Worm (Caenorhabditis elegans) whole organism, young adult: Measurements from ENCODE around the gene H19J13.2.

ENCODE experiments used
- B0019.2 ChIP-seq: fragments of 200-800 bp; sonication (Bioruptor generic); conservative IDR thresholded peaks from 2 replicates; pipeline ENCODE4 v1.3.6; 2022; ENCODE audit warnings: missing genetic modification reagents, missing genetic modification characterization, missing compliant biosample characterization
- B0261.1 ChIP-seq: sonication (generic microtip); optimal IDR thresholded peaks from 2 replicates; lab custom pipeline; 2016; ENCODE audit warnings: mild to moderate bottlenecking, missing genetic modification characterization, moderate library complexity, missing compliant biosample characterization
- B0336.3 ChIP-seq: fragments of 200-800 bp; sonication (Bioruptor generic); IDR thresholded peaks from 2 replicates; pipeline ENCODE4 v1.3.6; 2022; ENCODE audit warnings: missing genetic modification characterization, missing compliant biosample characterization
- F22D6.2 ChIP-seq: sonication (generic microtip); optimal IDR thresholded peaks from 2 replicates; lab custom pipeline; 2016; ENCODE audit warnings: mild to moderate bottlenecking, missing genetic modification characterization, missing compliant biosample characterization
- F23B12.7 ChIP-seq: sonication (generic microtip); optimal IDR thresholded peaks from 2 replicates; lab custom pipeline; 2017; ENCODE audit warnings: missing genetic modification characterization, mild to moderate bottlenecking, missing compliant biosample characterization, antibody characterized with exemption, moderate library complexity; ENCODE audit not compliant: insufficient read depth
- F33H1.4 ChIP-seq: fragments of 200-800 bp; sonication (Bioruptor generic); IDR thresholded peaks from 2 replicates; pipeline ENCODE4 v1.3.6; 2022; ENCODE audit warnings: missing genetic modification reagents, missing genetic modification characterization, missing compliant biosample characterization
- F37B4.10 ChIP-seq: fragments of 200-800 bp; sonication (Bioruptor generic); IDR thresholded peaks from 2 replicates; pipeline ENCODE4 v1.3.6; 2022; ENCODE audit warnings: missing genetic modification characterization, missing compliant biosample characterization
- F52B5.7 ChIP-seq: sonication (generic microtip); optimal IDR thresholded peaks from 2 replicates; lab custom pipeline; 2016; ENCODE audit warnings: mild to moderate bottlenecking, missing genetic modification characterization, missing compliant biosample characterization
- Y67H2A.10 ChIP-seq: fragments of 200-800 bp; sonication (Bioruptor generic); conservative IDR thresholded peaks from 2 replicates; pipeline ENCODE4 v1.3.6; 2022; ENCODE audit warnings: missing genetic modification reagents, missing genetic modification characterization, missing compliant biosample characterization
- Y79H2A.3 ChIP-seq: fragments of 200-800 bp; sonication (Bioruptor generic); conservative IDR thresholded peaks from 2 replicates; pipeline ENCODE4 v1.3.6; 2022; ENCODE audit warnings: missing genetic modification reagents, missing genetic modification characterization, missing compliant biosample characterization
- Y95B8A.8 ChIP-seq: fragments of 200-800 bp; sonication (Bioruptor generic); IDR thresholded peaks from 2 replicates; pipeline ENCODE4 v1.3.6; 2022; ENCODE audit warnings: missing genetic modification reagents, missing genetic modification characterization, missing compliant biosample characterization
- aptf-3 ChIP-seq: fragments of 200-800 bp; sonication (Bioruptor generic); IDR thresholded peaks from 2 replicates; pipeline ENCODE4 v1.3.6; 2022; ENCODE audit warnings: missing genetic modification characterization, missing compliant biosample characterization
- atf-7 ChIP-seq: sonication (generic microtip); optimal IDR thresholded peaks from 2 replicates; lab custom pipeline; 2017; ENCODE audit warnings: mild to moderate bottlenecking, missing genetic modification characterization, missing compliant biosample characterization
- athp-1 ChIP-seq: sonication (generic microtip); optimal IDR thresholded peaks from 2 replicates; lab custom pipeline; 2017; ENCODE audit warnings: mild to moderate bottlenecking, missing genetic modification characterization, missing compliant biosample characterization
- attf-3 ChIP-seq: fragments of 200-800 bp; sonication (Bioruptor generic); conservative IDR thresholded peaks from 2 replicates; pipeline ENCODE4 v1.3.6; 2022; ENCODE audit warnings: missing genetic modification reagents, missing genetic modification characterization, missing compliant biosample characterization
- attf-5 ChIP-seq: fragments of 200-800 bp; sonication (Bioruptor generic); optimal IDR thresholded peaks from 2 replicates; lab custom pipeline; 2018; ENCODE audit warnings: mild to moderate bottlenecking, missing genetic modification characterization, missing compliant biosample characterization
- attf-6 ChIP-seq: fragments of 200-800 bp; sonication (Bioruptor generic); IDR thresholded peaks from 2 replicates; pipeline ENCODE4 v1.3.6; 2022; ENCODE audit warnings: missing genetic modification reagents, missing genetic modification characterization, missing compliant biosample characterization
- bed-1 ChIP-seq: fragments of 200-800 bp; sonication (Bioruptor generic); IDR thresholded peaks from 2 replicates; pipeline ENCODE4 v1.3.6; 2022; ENCODE audit warnings: missing genetic modification reagents, missing genetic modification characterization, missing compliant biosample characterization
- ccch-3 ChIP-seq: fragments of 200-800 bp; sonication (Bioruptor generic); optimal IDR thresholded peaks from 2 replicates; lab custom pipeline; 2018; ENCODE audit warnings: mild to moderate bottlenecking, missing genetic modification characterization, missing compliant biosample characterization
- cebp-2 ChIP-seq: fragments of 200-800 bp; sonication (Bioruptor generic); IDR thresholded peaks from 2 replicates; pipeline ENCODE4 v1.3.6; 2022; ENCODE audit warnings: missing genetic modification characterization, missing compliant biosample characterization
- ceh-100 ChIP-seq: fragments of 200-800 bp; sonication (Bioruptor generic); IDR thresholded peaks from 2 replicates; pipeline ENCODE4 v1.3.6; 2022; ENCODE audit warnings: missing genetic modification reagents, missing genetic modification characterization, missing compliant biosample characterization
- ceh-27 ChIP-seq: fragments of 200-800 bp; sonication (Bioruptor generic); optimal IDR thresholded peaks from 2 replicates; lab custom pipeline; 2018; ENCODE audit warnings: mild to moderate bottlenecking, missing genetic modification characterization, moderate library complexity, missing compliant biosample characterization
- chd-7 ChIP-seq: sonication (generic microtip); optimal IDR thresholded peaks from 2 replicates; lab custom pipeline; 2016; ENCODE audit warnings: mild to moderate bottlenecking, missing genetic modification characterization, moderate library complexity, missing compliant biosample characterization
- die-1 ChIP-seq: sonication (generic microtip); optimal IDR thresholded peaks from 2 replicates; lab custom pipeline; 2016; ENCODE audit warnings: missing genotype, mild to moderate bottlenecking, missing genetic modification characterization, missing compliant biosample characterization
- dox-1 ChIP-seq: fragments of 200-800 bp; sonication (Bioruptor generic); IDR thresholded peaks from 2 replicates; pipeline ENCODE4 v1.3.6; 2022; ENCODE audit warnings: missing genetic modification reagents, missing genetic modification characterization, missing compliant biosample characterization
- dpl-1 ChIP-seq: fragments of 150-350 bp; optimal IDR thresholded peaks from 2 replicates; lab custom pipeline; 2014; ENCODE audit warnings: missing biosample characterization, missing genetic modification reagents, missing genetic modification characterization
- efl-1 ChIP-seq: fragments of 150-350 bp; optimal IDR thresholded peaks from 2 replicates; lab custom pipeline; 2014; ENCODE audit warnings: missing biosample characterization, missing genetic modification reagents, missing genetic modification characterization
- egl-18 ChIP-seq: fragments of 200-800 bp; sonication (Bioruptor generic); IDR thresholded peaks from 2 replicates; pipeline ENCODE4 v1.3.6; 2022; ENCODE audit warnings: missing genetic modification reagents, missing genetic modification characterization, missing compliant biosample characterization
- ekl-4 ChIP-seq: fragments of 200-800 bp; sonication (Bioruptor generic); IDR thresholded peaks from 2 replicates; pipeline ENCODE4 v1.3.6; 2022; ENCODE audit warnings: missing genetic modification reagents, missing genetic modification characterization, missing compliant biosample characterization
- ets-4 ChIP-seq: fragments of 200-800 bp; sonication (Bioruptor generic); optimal IDR thresholded peaks from 2 replicates; lab custom pipeline; 2018; ENCODE audit warnings: mild to moderate bottlenecking, missing genetic modification characterization, missing compliant biosample characterization
- him-1 ChIP-seq: sonication (generic microtip); optimal IDR thresholded peaks from 2 replicates; lab custom pipeline; 2016; ENCODE audit warnings: missing genotype, missing genetic modification reagents, missing genetic modification characterization, missing compliant biosample characterization
- hlh-26 ChIP-seq: fragments of 200-800 bp; sonication (Bioruptor generic); conservative IDR thresholded peaks from 2 replicates; pipeline ENCODE4 v1.3.6; 2022; ENCODE audit warnings: missing genetic modification reagents, missing genetic modification characterization, missing compliant biosample characterization
- hmg-1.2 ChIP-seq: fragments of 200-800 bp; sonication (Bioruptor generic); IDR thresholded peaks from 2 replicates; pipeline ENCODE4 v1.3.6; 2022; ENCODE audit warnings: missing genetic modification reagents, missing genetic modification characterization, missing compliant biosample characterization
- hmg-20 ChIP-seq: fragments of 200-800 bp; sonication (Bioruptor generic); IDR thresholded peaks from 2 replicates; pipeline ENCODE4 v1.3.6; 2022; ENCODE audit warnings: missing genetic modification reagents, missing genetic modification characterization, missing compliant biosample characterization
- let-526 ChIP-seq: fragments of 200-800 bp; sonication (Bioruptor generic); IDR thresholded peaks from 2 replicates; pipeline ENCODE4 v1.3.6; 2022; ENCODE audit warnings: missing genetic modification reagents, missing genetic modification characterization, missing compliant biosample characterization
- lin-40 ChIP-seq: sonication (generic microtip); optimal IDR thresholded peaks from 2 replicates; lab custom pipeline; 2016; ENCODE audit warnings: missing genetic modification characterization, mild to moderate bottlenecking, missing compliant biosample characterization, missing genotype, missing genetic modification reagents
- lsl-1 ChIP-seq: fragments of 200-800 bp; sonication (Bioruptor generic); optimal IDR thresholded peaks from 2 replicates; lab custom pipeline; 2018; ENCODE audit warnings: mild to moderate bottlenecking, missing genetic modification characterization, moderate library complexity, missing compliant biosample characterization
- madf-10 ChIP-seq: sonication (generic microtip); optimal IDR thresholded peaks from 2 replicates; lab custom pipeline; 2016; ENCODE audit warnings: mild to moderate bottlenecking, missing genetic modification characterization, missing compliant biosample characterization
- madf-6 ChIP-seq: fragments of 200-800 bp; sonication (Bioruptor generic); IDR thresholded peaks from 2 replicates; pipeline ENCODE4 v1.3.6; 2022; ENCODE audit warnings: missing genetic modification reagents, missing genetic modification characterization, missing compliant biosample characterization
- madf-8 ChIP-seq: fragments of 200-800 bp; sonication (Bioruptor generic); conservative IDR thresholded peaks from 2 replicates; pipeline ENCODE4 v1.3.6; 2022; ENCODE audit warnings: missing genetic modification reagents, missing genetic modification characterization, missing compliant biosample characterization
- nfya-2 ChIP-seq: fragments of 200-800 bp; sonication (Bioruptor generic); IDR thresholded peaks from 2 replicates; pipeline ENCODE4 v1.3.6; 2022; ENCODE audit warnings: missing genetic modification reagents, missing genetic modification characterization, missing compliant biosample characterization
- nhr-120 ChIP-seq: fragments of 200-800 bp; sonication (Bioruptor generic); IDR thresholded peaks from 2 replicates; pipeline ENCODE4 v1.3.6; 2022; ENCODE audit warnings: missing genetic modification characterization, missing compliant biosample characterization
- xnd-1 ChIP-seq: sonication (generic microtip); optimal IDR thresholded peaks from 2 replicates; lab custom pipeline; 2016; ENCODE audit warnings: missing genotype, missing genetic modification reagents, missing genetic modification characterization, missing compliant biosample characterization
- ztf-22 ChIP-seq: fragments of 200-800 bp; sonication (Bioruptor generic); optimal IDR thresholded peaks from 2 replicates; lab custom pipeline; 2018; ENCODE audit warnings: mild to moderate bottlenecking, missing genetic modification characterization, moderate library complexity, missing compliant biosample characterization
- ztf-26 ChIP-seq: sonication (generic microtip); optimal IDR thresholded peaks from 2 replicates; lab custom pipeline; 2017; ENCODE audit warnings: missing genetic modification characterization, missing compliant biosample characterization
- ztf-6 ChIP-seq: fragments of 200-800 bp; sonication (Bioruptor generic); IDR thresholded peaks from 2 replicates; pipeline ENCODE4 v1.3.6; 2022; ENCODE audit warnings: missing genetic modification reagents, missing genetic modification characterization, missing compliant biosample characterization

Gene H19J13.2

DNA sequence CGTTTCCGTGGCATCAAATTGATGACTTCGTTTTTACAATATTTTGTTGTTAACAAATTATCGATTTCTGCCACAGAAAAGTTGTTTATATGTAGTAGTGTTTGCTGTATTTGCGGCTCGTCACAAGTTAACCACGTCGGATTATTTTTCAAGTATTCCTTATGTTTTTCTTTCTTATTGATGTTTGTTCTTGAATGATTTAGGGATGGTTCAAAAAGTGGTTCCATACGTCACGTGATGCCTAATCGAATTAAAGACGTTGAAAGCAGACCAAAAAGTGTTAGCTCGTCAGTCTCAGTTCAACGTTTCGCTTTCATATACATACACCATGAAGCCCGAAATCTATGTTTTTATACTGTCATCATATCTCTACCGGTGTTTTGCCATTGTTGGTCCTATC, 11.7 kb upstream of the H19J13.2 start, which contains the start of gene lips-2:
TSS of gene lips-2 (plus strand) at position 301 of the 400 bp plus-strand sequence.
- TF ChIP-seq chd-7 (no peak), B0261.1 (no peak), xnd-1 (tag; lab: Kevin White, UChicago) (no peak), him-1 (tag; lab: Kevin White, UChicago) (no peak), ztf-26 (tag; lab: Kevin White, UChicago) (no peak), F22D6.2 (no peak), B0019.2 (GFP tag; lab: Robert Waterston, UW) (no peak), attf-5 (GFP tag; lab: Kevin White, UChicago) (no peak), lsl-1 (no peak), Y95B8A.8 (GFP tag; lab: Robert Waterston, UW) (no peak), lin-40 (tag; lab: Kevin White, UChicago) (no peak), ztf-22 (GFP tag; lab: Kevin White, UChicago) (no peak), ets-4 (GFP tag; lab: Kevin White, UChicago) (no peak), aptf-3 (GFP tag; lab: Robert Waterston, UW) (no peak), egl-18 (GFP tag; lab: Robert Waterston, UW) (no peak)

DNA sequence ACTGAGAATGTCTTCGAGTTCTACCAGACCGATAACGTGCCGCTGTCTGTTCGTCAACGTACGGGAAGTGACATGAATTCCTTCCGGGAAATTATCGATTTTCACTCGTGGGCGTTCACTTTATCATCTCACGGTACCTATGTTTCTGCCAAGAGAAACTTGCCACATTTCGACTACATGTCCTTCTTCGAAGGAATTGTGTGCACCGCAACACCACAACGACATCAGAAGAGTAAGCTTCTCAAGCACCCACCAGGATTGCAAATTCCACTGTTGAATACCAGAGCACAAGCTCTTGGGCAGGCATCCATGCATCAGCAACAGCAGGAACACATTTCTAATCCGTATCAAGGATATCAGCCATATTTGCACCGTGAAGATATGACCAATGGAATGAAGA, 10.4 kb upstream of the H19J13.2 start:
- no peak for TF ChIP-seq nfya-2
- no peak for TF ChIP-seq B0336.3 (GFP tag; lab: Robert Waterston, UW)
- no peak for TF ChIP-seq attf-3 (GFP tag; lab: Robert Waterston, UW)
- no peak for TF ChIP-seq F33H1.4 (GFP tag; lab: Robert Waterston, UW)
- TF ChIP-seq ceh-27 (GFP tag; lab: Kevin White, UChicago): no peak
- TF ChIP-seq atf-7 (tag; lab: Kevin White, UChicago): no peak

DNA sequence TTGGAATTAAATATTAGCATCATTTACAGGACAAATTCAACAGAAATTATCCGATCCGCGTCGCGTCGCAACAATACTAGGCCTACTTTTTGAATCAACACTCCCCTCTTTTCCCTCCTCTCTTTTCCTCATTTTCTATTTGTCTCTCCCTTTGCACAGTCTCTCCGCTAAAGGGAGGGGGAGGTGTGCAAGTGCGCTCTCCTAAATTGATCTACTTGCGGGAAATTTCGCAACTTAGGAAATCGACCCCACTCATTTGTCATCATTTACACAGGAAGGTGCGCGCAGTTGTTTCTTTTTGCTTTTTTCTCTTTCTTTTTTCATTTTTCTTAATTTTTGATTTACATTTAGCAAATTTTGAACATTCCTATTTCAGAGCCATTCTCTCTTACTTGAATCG, 9.1 kb upstream of the H19J13.2 start, which contains the start of gene C04B4.2:
TSS of gene C04B4.2 (plus strand) at position 371 of the 400 bp plus-strand sequence.
- TF ChIP-seq chd-7 (no peak), efl-1 (GFP tag; lab: Kevin White, UChicago) (peak; percentile 78), atf-7 (tag; lab: Kevin White, UChicago) (no peak), bed-1 (GFP tag; lab: Robert Waterston, UW) (no peak), madf-10 (tag; lab: Kevin White, UChicago) (no peak), him-1 (tag; lab: Kevin White, UChicago) (no peak), F52B5.7 (tag; lab: Kevin White, UChicago) (no peak), hmg-1.2 (GFP tag; lab: Robert Waterston, UW) (peak; percentile 43; the same call in 1 of the 2 replicates), F37B4.10 (GFP tag; lab: Robert Waterston, UW) (no peak), madf-8 (GFP tag; lab: Robert Waterston, UW) (peak; percentile 64), F23B12.7 (no peak), die-1 (no peak), attf-6 (GFP tag; lab: Robert Waterston, UW) (no peak), hlh-26 (GFP tag; lab: Robert Waterston, UW) (no peak), Y67H2A.10 (GFP tag; lab: Robert Waterston, UW) (no peak), madf-6 (GFP tag; lab: Robert Waterston, UW) (peak; percentile 83), cebp-2 (no peak), ztf-26 (tag; lab: Kevin White, UChicago) (no peak), hmg-20 (GFP tag; lab: Robert Waterston, UW) (no peak), ztf-6 (no peak), ceh-100 (GFP tag; lab: Robert Waterston, UW) (no peak), let-526 (GFP tag; lab: Robert Waterston, UW) (no peak), athp-1 (no peak), Y79H2A.3 (GFP tag; lab: Robert Waterston, UW) (no peak), xnd-1 (tag; lab: Kevin White, UChicago) (peak; percentile 51), nhr-120 (GFP tag; lab: Robert Waterston, UW) (no peak), dox-1 (GFP tag; lab: Robert Waterston, UW) (peak; percentile 5; the same call in 1 of the 2 replicates), dpl-1 (peak; percentile 26), ccch-3 (GFP tag; lab: Kevin White, UChicago) (no peak), ekl-4 (GFP tag; lab: Robert Waterston, UW) (no peak), egl-18 (GFP tag; lab: Robert Waterston, UW) (no peak)
